Worm (Caenorhabditis elegans): ENCODE data around the gene Y57G11C.46.

Y57G11C.46 gene

DNA sequence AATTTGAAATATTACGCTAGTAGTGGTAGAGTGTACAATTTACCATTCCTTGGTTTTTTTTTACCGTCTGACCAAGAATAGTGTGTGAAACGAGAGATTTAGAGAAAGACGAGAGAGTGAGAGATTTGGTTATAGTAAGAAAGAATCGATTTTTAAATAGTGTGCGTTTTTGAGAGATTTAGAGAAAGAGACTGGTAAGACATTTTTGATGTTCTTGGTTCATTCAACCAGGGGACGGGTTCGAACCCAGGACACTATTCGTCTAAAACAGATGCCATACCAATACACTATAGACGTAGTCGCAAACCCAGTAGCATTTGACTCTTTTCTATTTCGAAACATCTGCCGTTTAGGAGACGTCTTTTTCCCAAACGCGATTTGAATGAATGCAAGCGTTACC lies 21.9 kb upstream of the Y57G11C.46 start (continued):
- TF ChIP-seq pqm-1 (tag; optimal IDR thresholded peaks at IDR 0.05) (no peak), mep-1 (tag; optimal IDR thresholded peaks at IDR 0.05) (peak; percentile 92), dmd-6 (GFP tag; IDR thresholded peaks at IDR 0.05) (no peak; the same call in 1 of the 2 replicates), nhr-48 (tag; optimal IDR thresholded peaks at IDR 0.05) (peak; percentile 64), lir-3 (tag; optimal IDR thresholded peaks at IDR 0.05) (peak; percentile 84), ztf-7 (tag; optimal IDR thresholded peaks at IDR 0.05) (peak; percentile 93), egl-43 (GFP tag; IDR thresholded peaks at IDR 0.05) (no peak), unc-62 (GFP tag; optimal IDR thresholded peaks at IDR 0.05 in 1 of 2) (no peak), unc-62 (tag; optimal IDR thresholded peaks at IDR 0.05) (no peak), ces-1 (GFP tag; optimal IDR thresholded peaks at IDR 0.05) (no peak), ceh-82 (tag; optimal IDR thresholded peaks at IDR 0.05) (no peak)

DNA sequence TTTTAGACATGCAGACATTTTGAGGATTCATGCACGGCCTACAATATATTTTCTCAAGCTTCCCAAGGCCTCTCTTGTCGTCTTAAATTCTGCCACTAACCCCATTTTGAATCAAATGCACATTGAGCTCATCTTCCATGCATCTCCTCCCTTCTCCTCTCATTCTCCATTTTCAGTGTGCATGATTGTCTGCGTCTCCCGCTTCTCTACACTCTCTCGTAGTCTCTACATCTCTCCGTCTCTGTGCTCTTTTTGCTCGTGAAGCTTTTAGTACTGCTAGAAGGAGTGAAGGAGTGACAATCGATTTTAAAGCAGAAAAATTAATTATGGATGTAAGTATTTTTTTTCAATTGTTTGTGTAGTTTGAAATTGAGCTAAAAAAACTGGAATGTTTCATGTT lies 20.7 kb upstream of the Y57G11C.46 start, which contains the start of gene Y57G11C.22:
TSS of gene Y57G11C.22 (plus strand) at position 327 of the 400 bp plus-strand sequence.
- peak in 1 of 2 experiments; percentile 47 for TF ChIP-seq lsy-2 (tag; optimal IDR thresholded peaks at IDR 0.05)
- TF ChIP-seq hlh-30 (tag; optimal IDR thresholded peaks at IDR 0.05; ENCODE audit: insufficient read depth): peak; percentile 10
- TF ChIP-seq hmg-1.1 (GFP tag; IDR thresholded peaks at IDR 0.05): peak; percentile 65
- peak; percentile 83 for TF ChIP-seq aha-1 (tag)
- no peak for TF ChIP-seq daf-16 (GFP tag; optimal IDR thresholded peaks at IDR 0.05)
- peak; percentile 28 for TF ChIP-seq daf-16 (tag; optimal IDR thresholded peaks at IDR 0.05)
- TF ChIP-seq lim-7 (GFP tag; IDR thresholded peaks at IDR 0.05): no peak

DNA sequence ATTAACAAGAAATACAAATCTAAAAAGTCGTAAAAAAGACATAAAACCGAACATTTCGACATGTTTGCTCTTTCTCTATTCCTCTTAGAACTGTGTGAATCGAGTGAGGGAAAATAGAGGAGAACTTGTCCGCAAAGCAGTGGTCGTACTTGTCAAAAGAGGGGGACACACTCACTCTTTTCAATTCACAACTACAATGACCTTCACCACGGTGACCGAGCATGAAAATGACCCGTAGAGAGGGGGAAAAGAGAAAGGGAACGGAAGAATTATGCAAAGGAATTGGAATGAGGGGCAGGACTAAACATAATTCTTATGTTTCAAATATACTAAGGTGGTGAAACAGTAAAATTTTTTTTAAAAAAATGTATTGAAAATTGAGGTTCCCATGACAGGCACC lies 17.3 kb upstream of the Y57G11C.46 start:
- no peak for TF ChIP-seq daf-16 (GFP tag; optimal IDR thresholded peaks at IDR 0.05)
- TF ChIP-seq daf-16 (tag; optimal IDR thresholded peaks at IDR 0.05): peak; percentile 28
- TF ChIP-seq lin-15B (tag; optimal IDR thresholded peaks at IDR 0.05): no peak
- TF ChIP-seq dve-1 (tag; optimal IDR thresholded peaks at IDR 0.05; ENCODE audit: insufficient read depth): peak; percentile 29
- no peak for TF ChIP-seq unc-130 (GFP tag; optimal IDR thresholded peaks at IDR 0.05)
- TF ChIP-seq hmg-1.1 (GFP tag; IDR thresholded peaks at IDR 0.05): no peak
- TF ChIP-seq rbr-2 (tag; optimal IDR thresholded peaks at IDR 0.05): no peak
- TF ChIP-seq ama-1 (optimal IDR thresholded peaks at IDR 0.05): no peak
- no peak for TF ChIP-seq T20F7.1 (GFP tag; optimal IDR thresholded peaks at IDR 0.05)
- no peak for TF ChIP-seq sdz-12 (GFP tag; optimal IDR thresholded peaks at IDR 0.05)
- 0 out of 2 replicates have a peak, but pooled peaks have one; percentile 17 for TF ChIP-seq php-3 (GFP tag; IDR thresholded peaks at IDR 0.05)
- TF ChIP-seq nhr-102 (tag; optimal IDR thresholded peaks at IDR 0.05): no peak

DNA sequence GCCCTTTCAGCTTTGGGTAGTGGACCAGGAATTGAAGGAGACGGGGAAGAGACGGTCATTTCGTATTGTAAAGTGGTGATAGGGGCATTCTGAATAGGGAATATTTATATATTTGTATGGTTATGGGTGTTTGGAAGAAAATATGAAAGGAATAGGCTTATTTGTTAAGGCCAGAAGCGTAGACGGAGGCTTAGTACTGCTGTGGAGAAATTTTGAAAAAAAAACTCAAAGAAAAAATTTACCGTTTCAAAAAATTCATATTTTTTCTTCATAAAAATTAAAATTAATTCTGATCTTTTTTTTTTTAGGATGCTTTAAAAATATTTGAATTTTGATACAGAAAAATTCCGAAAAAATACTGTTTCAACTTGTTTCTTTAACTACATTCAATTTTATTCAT lies 12.8 kb upstream of the Y57G11C.46 start, which contains the start of gene hhat-2:
TSS of gene hhat-2 (minus strand) at position 101 of the 400 bp plus-strand sequence.
- TF ChIP-seq ceh-44 (GFP tag; IDR thresholded peaks at IDR 0.05): no peak
- TF ChIP-seq mep-1 (tag; optimal IDR thresholded peaks at IDR 0.05): no peak

DNA sequence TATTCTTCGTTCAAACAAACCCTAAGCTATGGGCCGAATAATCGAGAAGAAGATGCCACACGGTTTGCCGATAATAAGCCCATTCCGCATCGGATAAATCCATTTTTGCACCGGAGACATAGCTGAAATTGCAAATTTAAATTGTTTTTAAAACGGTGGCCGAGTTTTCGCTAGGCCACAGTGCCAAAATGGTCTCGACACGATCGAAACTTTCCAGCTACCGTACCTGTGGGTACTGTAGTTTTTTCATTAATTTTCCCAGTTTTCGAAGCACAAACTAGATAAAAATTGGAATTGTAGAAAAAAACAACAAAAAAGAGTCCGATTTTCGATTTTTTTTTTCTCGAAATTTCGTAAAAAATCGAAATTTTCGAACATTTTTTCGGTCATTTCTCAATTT lies 12.0 kb upstream of the Y57G11C.46 start:
- TF ChIP-seq unc-62 (GFP tag; optimal IDR thresholded peaks at IDR 0.05 in 1 of 2): peak in 1 of 2 experiments; percentile 72
- TF ChIP-seq unc-62 (tag; optimal IDR thresholded peaks at IDR 0.05): no peak
- no peak for TF ChIP-seq fkh-10 (GFP tag; optimal IDR thresholded peaks at IDR 0.05)

DNA sequence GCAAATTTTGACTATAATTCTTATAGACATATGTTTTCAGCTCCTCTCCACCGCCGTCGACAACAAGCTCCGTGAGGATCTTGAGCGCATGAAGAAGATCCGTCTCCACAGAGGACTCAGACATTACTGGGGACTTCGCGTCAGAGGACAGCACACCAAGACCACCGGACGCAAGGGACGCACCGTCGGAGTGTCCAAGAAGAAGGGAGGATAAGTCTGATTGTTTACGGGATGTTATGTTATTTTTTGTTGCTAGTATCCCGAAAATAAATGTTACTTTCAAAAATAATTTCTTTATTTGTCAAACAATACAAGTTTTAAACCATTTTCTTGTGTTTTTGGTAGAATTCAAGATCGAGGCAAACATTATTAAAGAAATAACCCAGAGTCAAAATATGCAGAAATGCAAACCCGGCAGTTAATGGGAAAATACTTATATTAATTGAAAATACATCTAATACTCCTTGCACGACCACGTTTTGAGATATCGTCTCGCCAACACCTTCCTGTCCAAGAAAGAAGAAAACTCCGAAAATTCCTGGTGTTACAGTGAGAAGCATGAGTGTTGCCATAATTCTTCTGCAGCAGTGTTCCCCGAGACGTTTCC lies 10.1 kb upstream of the Y57G11C.46 start:
- TF ChIP-seq lin-38 (GFP tag; IDR thresholded peaks at IDR 0.05) (peak; percentile 41), Y48G9A.11 (GFP tag; IDR thresholded peaks at IDR 0.05) (no peak), cey-2 (tag; optimal IDR thresholded peaks at IDR 0.05; ENCODE audit: borderline replicate concordance, insufficient read depth) (no peak), F49E8.2 (tag; optimal IDR thresholded peaks at IDR 0.05; ENCODE audit: borderline replicate concordance) (peak; percentile 12), aha-1 (tag) (peak; percentile 86), unc-62 (GFP tag; optimal IDR thresholded peaks at IDR 0.05 in 1 of 2) (peak in 1 of 2 experiments; percentile 52), unc-62 (tag; optimal IDR thresholded peaks at IDR 0.05) (no peak), Y105C5A.15 (GFP tag; IDR thresholded peaks at IDR 0.05) (no peak), snpc-1.2 (GFP tag; IDR thresholded peaks at IDR 0.05) (peak; percentile 84)
